Worm (Caenorhabditis elegans) whole organism, early embryonic: ENCODE results near the gene C28H8.8.

Experiments used
- B0310.2 ChIP-seq: sonication (generic microtip); optimal IDR thresholded peaks from 2 replicates; lab custom pipeline; 2016; ENCODE audit warnings: mild to moderate bottlenecking, missing genetic modification characterization, missing compliant biosample characterization
- F13C5.2 ChIP-seq: sonication (generic microtip); optimal IDR thresholded peaks from 2 replicates; lab custom pipeline; 2017; ENCODE audit warnings: mild to moderate bottlenecking, missing genetic modification characterization, inconsistent platforms, missing compliant biosample characterization
- aly-1 ChIP-seq: sonication (generic microtip); optimal IDR thresholded peaks from 2 replicates; lab custom pipeline; 2016; ENCODE audit warnings: missing genetic modification characterization, missing compliant biosample characterization
- ama-1 ChIP-seq: fragments of 150-350 bp; optimal IDR thresholded peaks from 2 replicates; lab custom pipeline; 2014
- ceh-13 ChIP-seq: fragments of 200-800 bp; sonication (Bioruptor generic); optimal IDR thresholded peaks from 2 replicates; lab custom pipeline; 2018; ENCODE audit warnings: mild to moderate bottlenecking, missing genetic modification characterization, missing compliant biosample characterization
- ceh-36 ChIP-seq: sonication (generic microtip); optimal IDR thresholded peaks from 2 replicates; lab custom pipeline; 2016; ENCODE audit warnings: missing genetic modification characterization, inconsistent platforms, missing compliant biosample characterization
- ets-7 ChIP-seq: sonication (generic microtip); optimal IDR thresholded peaks from 2 replicates; lab custom pipeline; 2016; ENCODE audit warnings: missing genotype, missing genetic modification characterization, missing compliant biosample characterization
- flt-1 ChIP-seq: fragments of 200-800 bp; sonication (Bioruptor generic); IDR thresholded peaks from 2 replicates; pipeline ENCODE4 v1.3.6; 2022; ENCODE audit warnings: missing genetic modification characterization, missing compliant biosample characterization
- hmbx-1 ChIP-seq: sonication (generic microtip); optimal IDR thresholded peaks from 2 replicates; lab custom pipeline; 2016; ENCODE audit warnings: mild to moderate bottlenecking, missing genetic modification characterization, missing compliant biosample characterization
- hmg-4 ChIP-seq: fragments of 200-800 bp; sonication (Bioruptor generic); optimal IDR thresholded peaks from 2 replicates; lab custom pipeline; 2018; ENCODE audit warnings: mild to moderate bottlenecking, missing genetic modification characterization, missing compliant biosample characterization
- hnd-1 ChIP-seq: sonication (generic microtip); optimal IDR thresholded peaks from 2 replicates; lab custom pipeline; 2016; ENCODE audit warnings: missing genetic modification characterization, missing compliant biosample characterization
- pes-1 ChIP-seq: fragments of 200-800 bp; sonication (Bioruptor generic); IDR thresholded peaks from 2 replicates; pipeline ENCODE4 v1.3.6; 2022; ENCODE audit warnings: missing genetic modification reagents, missing genetic modification characterization, missing compliant biosample characterization
- scrt-1 ChIP-seq: fragments of 200-800 bp; sonication (Bioruptor generic); IDR thresholded peaks from 2 replicates; pipeline ENCODE4 v1.3.6; 2022; ENCODE audit warnings: missing genetic modification characterization, missing compliant biosample characterization
- sea-1 ChIP-seq: fragments of 200-800 bp; sonication (Bioruptor generic); conservative IDR thresholded peaks from 2 replicates; pipeline ENCODE4 v1.3.6; 2022; ENCODE audit warnings: missing genetic modification characterization, missing compliant biosample characterization
- tbx-11 ChIP-seq: fragments of 200-800 bp; sonication (Bioruptor generic); IDR thresholded peaks from 2 replicates; pipeline ENCODE4 v1.3.6; 2022; ENCODE audit warnings: missing genetic modification characterization, missing compliant biosample characterization
- tbx-37 ChIP-seq: fragments of 200-800 bp; sonication (Bioruptor generic); conservative IDR thresholded peaks from 2 replicates; pipeline ENCODE4 v1.3.6; 2022; ENCODE audit warnings: missing genetic modification reagents, missing genetic modification characterization, missing compliant biosample characterization
- tra-4 ChIP-seq: sonication (generic microtip); optimal IDR thresholded peaks from 2 replicates; lab custom pipeline; 2017; ENCODE audit warnings: missing genetic modification characterization, missing compliant biosample characterization

Gene C28H8.8

DNA sequence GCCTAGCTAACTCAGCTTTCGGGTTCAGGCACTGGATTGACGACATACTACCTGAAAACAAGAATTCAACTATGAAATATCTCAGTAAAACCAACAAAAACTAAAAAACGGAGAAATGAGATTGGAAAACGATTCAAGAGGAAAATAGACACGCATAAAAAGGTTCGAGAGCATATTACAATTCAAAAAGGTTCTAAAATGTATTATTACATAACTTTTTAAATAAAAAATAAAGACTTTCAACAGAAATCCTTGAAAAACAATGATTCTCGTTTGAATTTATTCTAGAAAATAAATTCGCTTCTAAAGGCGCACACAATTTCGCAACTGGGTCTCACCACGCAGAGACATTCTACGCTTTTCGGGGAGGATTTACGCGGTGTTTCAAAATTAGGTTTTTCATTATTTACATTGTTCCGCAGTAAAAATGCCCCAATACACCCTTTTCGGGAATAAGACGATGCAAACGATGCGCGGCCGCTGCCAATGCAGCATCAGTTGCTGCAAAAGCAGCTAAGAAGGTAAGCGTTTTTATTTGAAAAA is 32.9 kb downstream of the C28H8.8 start, which contains the start of the genes cct-6 and alh-9:
Gene cct-6 (minus strand): TSS at position 51 of the 543 bp plus-strand sequence.
Gene alh-9 (plus strand): TSS at position 382 of the 543 bp plus-strand sequence.
- TF ChIP-seq pes-1 (GFP tag; lab: Robert Waterston, UW) (no peak), aly-1 (tag; lab: Kevin White, UChicago) (no peak), tbx-37 (GFP tag; lab: Robert Waterston, UW) (no peak), hmg-4 (GFP tag; lab: Kevin White, UChicago) (peak; percentile 3), F13C5.2 (tag; lab: Kevin White, UChicago) (peak; percentile 65), tra-4 (tag; lab: Kevin White, UChicago) (no peak)

DNA sequence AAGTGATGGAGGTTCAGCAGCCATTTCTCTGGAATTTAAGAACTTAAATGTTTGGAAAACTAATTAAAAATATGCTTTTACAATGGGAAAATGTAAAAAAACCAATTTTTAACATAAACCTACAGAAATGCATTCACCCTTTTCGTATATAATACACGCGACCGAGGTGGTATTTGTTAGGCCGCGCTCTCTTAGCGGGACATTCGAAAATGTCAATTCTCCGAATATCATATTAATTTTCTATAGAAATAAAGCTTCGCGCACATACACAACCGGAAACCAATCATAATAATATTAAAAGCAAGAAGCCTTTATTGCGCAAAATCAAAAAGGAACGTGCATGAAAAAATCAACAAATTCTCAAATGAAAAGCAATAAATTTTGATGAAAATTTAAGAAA is 35.3 kb downstream of the C28H8.8 start, which contains the start of gene ddx-23:
Gene ddx-23 (minus strand): TSS at position 30 of the 400 bp plus-strand sequence.
- TF ChIP-seq sea-1 (GFP tag; lab: Robert Waterston, UW): no peak

ce11 chrIII:5846412-5846811 is 42.2 kb downstream of the C28H8.8 start:
- TF ChIP-seq hnd-1 (tag; lab: Kevin White, UChicago) (no peak), ceh-36 (no peak), pes-1 (GFP tag; lab: Robert Waterston, UW) (no peak), sea-1 (GFP tag; lab: Robert Waterston, UW) (no peak), ama-1 (lab: Kevin White, UChicago) (no peak), tra-4 (tag; lab: Kevin White, UChicago) (no peak), flt-1 (GFP tag; lab: Robert Waterston, UW) (no peak), scrt-1 (GFP tag; lab: Robert Waterston, UW) (no peak), ets-7 (tag; lab: Kevin White, UChicago) (no peak)

DNA sequence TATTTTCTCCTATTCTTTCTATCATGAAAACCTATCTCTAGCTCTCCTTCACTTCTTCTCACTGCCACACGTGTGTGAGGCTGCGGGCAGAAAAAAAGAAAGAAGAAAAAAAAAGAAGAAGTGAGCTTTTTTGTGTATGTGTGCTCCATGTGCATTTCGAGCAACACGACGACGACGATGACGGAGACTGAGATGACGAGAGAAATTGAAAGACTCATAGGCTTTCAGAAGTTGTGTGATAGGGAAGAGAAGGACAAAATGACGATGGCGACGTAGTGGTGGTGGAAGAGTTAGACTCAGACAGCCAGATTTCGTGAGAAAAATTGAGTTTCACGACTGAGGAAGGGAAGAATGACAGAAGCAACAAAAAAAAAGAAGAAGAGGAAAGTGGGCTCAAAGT is 43.1 kb downstream of the C28H8.8 start:
- TF ChIP-seq sea-1 (GFP tag; lab: Robert Waterston, UW): no peak
- no peak for TF ChIP-seq flt-1 (GFP tag; lab: Robert Waterston, UW)
- no peak for TF ChIP-seq aly-1 (tag; lab: Kevin White, UChicago)
- TF ChIP-seq tbx-11 (GFP tag; lab: Robert Waterston, UW): no peak
- TF ChIP-seq tra-4 (tag; lab: Kevin White, UChicago): no peak
- no peak for TF ChIP-seq hmbx-1
- TF ChIP-seq scrt-1 (GFP tag; lab: Robert Waterston, UW): no peak
- TF ChIP-seq ceh-36: no peak
- TF ChIP-seq hmg-4 (GFP tag; lab: Kevin White, UChicago): no peak
- TF ChIP-seq ama-1 (lab: Kevin White, UChicago): no peak
- no peak for TF ChIP-seq pes-1 (GFP tag; lab: Robert Waterston, UW)
- TF ChIP-seq F13C5.2 (tag; lab: Kevin White, UChicago): no peak
- no peak for TF ChIP-seq tbx-37 (GFP tag; lab: Robert Waterston, UW)
- no peak for TF ChIP-seq hnd-1 (tag; lab: Kevin White, UChicago)
- no peak for TF ChIP-seq ceh-13 (GFP tag; lab: Kevin White, UChicago)
- no peak for TF ChIP-seq B0310.2 (tag; lab: Kevin White, UChicago)
- no peak for TF ChIP-seq ets-7 (tag; lab: Kevin White, UChicago)

- TF ChIP-seq ets-7 (tag; lab: Kevin White, UChicago) (no peak), hmg-4 (GFP tag; lab: Kevin White, UChicago) (peak; percentile 12)
Observed at ce11 chrIII:5843662-5844061, 44.9 kb downstream of the C28H8.8 start.

ce11 chrIII:5842920-5843319 is 45.7 kb downstream of the C28H8.8 start:
- TF ChIP-seq B0310.2 (tag; lab: Kevin White, UChicago): no peak
- no peak for TF ChIP-seq hmbx-1
- no peak for TF ChIP-seq hnd-1 (tag; lab: Kevin White, UChicago)
- TF ChIP-seq ceh-36: no peak
- no peak for TF ChIP-seq ets-7 (tag; lab: Kevin White, UChicago)
- no peak for TF ChIP-seq aly-1 (tag; lab: Kevin White, UChicago)
- TF ChIP-seq tbx-37 (GFP tag; lab: Robert Waterston, UW): no peak
- TF ChIP-seq hmg-4 (GFP tag; lab: Kevin White, UChicago): no peak

DNA sequence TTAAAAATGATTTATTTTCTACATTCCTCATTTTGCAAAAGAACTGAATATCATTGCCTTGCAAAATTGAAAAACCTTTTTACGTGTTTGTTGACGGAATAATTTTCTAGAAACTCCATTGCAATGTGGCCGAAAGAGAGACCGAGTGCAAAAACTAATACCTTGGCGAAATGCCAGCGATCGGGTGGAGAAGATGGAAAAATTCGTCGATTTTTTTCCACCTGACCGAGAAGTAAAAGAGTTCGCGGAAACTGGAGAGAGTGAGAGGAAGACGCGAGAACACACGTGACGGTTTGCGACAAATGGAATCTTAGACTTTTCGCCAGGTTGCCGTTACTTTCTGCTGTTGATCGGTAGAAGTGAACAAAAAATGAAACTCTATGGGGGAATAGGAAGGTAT is 46.9 kb downstream of the C28H8.8 start:
- TF ChIP-seq tra-4 (tag; lab: Kevin White, UChicago) (no peak), F13C5.2 (tag; lab: Kevin White, UChicago) (no peak), ama-1 (lab: Kevin White, UChicago) (no peak), B0310.2 (tag; lab: Kevin White, UChicago) (no peak), ceh-13 (GFP tag; lab: Kevin White, UChicago) (no peak), tbx-11 (GFP tag; lab: Robert Waterston, UW) (no peak), scrt-1 (GFP tag; lab: Robert Waterston, UW) (no peak), aly-1 (tag; lab: Kevin White, UChicago) (no peak), tbx-37 (GFP tag; lab: Robert Waterston, UW) (no peak), hmg-4 (GFP tag; lab: Kevin White, UChicago) (no peak), ets-7 (tag; lab: Kevin White, UChicago) (no peak), sea-1 (GFP tag; lab: Robert Waterston, UW) (no peak), ceh-36 (no peak), pes-1 (GFP tag; lab: Robert Waterston, UW) (no peak), flt-1 (GFP tag; lab: Robert Waterston, UW) (no peak), hnd-1 (tag; lab: Kevin White, UChicago) (no peak), hmbx-1 (no peak)
